Worm (Caenorhabditis elegans) whole organism, mixed stage, embryonic: ENCODE results near the gene hpl-2.

Source experiments
- ces-1 ChIP-seq: fragments of 150-350 bp; optimal IDR thresholded peaks from 2 replicates; lab custom pipeline; 2014; ENCODE audit warnings: missing biosample characterization, missing genetic modification reagents, missing genetic modification characterization
- elt-1 ChIP-seq: sonication (generic microtip); optimal IDR thresholded peaks from 2 replicates; lab custom pipeline; 2017; ENCODE audit warnings: missing genetic modification characterization, mild to moderate bottlenecking, missing compliant biosample characterization, antibody characterized with exemption, moderate library complexity, borderline replicate concordance; ENCODE audit not compliant: insufficient read depth
- nhr-12 ChIP-seq: fragments of 150-350 bp; optimal IDR thresholded peaks from 2 replicates; lab custom pipeline; 2014; ENCODE audit warnings: missing biosample characterization, missing genetic modification characterization
- nhr-237 ChIP-seq: fragments of 150-350 bp; optimal IDR thresholded peaks from 2 replicates; lab custom pipeline; 2014; ENCODE audit warnings: missing biosample characterization, missing genetic modification characterization
- nhr-28 ChIP-seq: fragments of 150-350 bp; optimal IDR thresholded peaks from 2 replicates; lab custom pipeline; 2014; ENCODE audit warnings: missing biosample characterization, missing genetic modification characterization
- pha-4 ChIP-seq: fragments of 150-350 bp; optimal IDR thresholded peaks from 2 replicates; lab custom pipeline; 2018; ENCODE audit warnings: missing biosample characterization, missing genetic modification reagents, missing genetic modification characterization
- snpc-4 ChIP-seq: fragments of 150-350 bp; optimal IDR thresholded peaks from 2 replicates; lab custom pipeline; 2014; ENCODE audit warnings: missing biosample characterization, missing genetic modification characterization

DNA sequence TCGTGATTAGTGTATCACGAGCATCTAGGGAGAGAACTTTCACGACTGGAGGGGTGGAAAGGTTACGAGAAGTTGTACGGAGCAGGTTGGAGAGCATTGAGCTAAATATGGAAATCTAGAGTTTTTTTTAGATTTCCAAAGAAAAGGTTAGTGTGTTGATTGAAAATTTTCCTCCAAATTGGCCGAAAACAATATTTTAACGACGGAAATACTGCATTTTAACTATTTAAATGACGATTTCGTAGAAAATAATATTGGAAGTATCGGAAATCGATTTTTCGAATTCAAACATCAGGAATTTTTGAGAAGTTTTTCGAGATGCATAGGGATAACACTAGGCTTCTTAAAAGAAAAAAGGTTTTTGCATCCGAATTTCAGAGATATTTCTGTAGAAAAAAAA is 3.1 kb upstream of the hpl-2 start, which contains the start of gene K01G5.10:
- TF ChIP-seq nhr-237 (tag; lab: Kevin White, UChicago) = no peak
- no peak for TF ChIP-seq snpc-4 (tag; lab: Kevin White, UChicago)
- TF ChIP-seq pha-4 (tag; lab: Kevin White, UChicago) = no peak
- no peak for TF ChIP-seq nhr-12 (tag; lab: Kevin White, UChicago)
- no peak for TF ChIP-seq elt-1 (tag; lab: Kevin White, UChicago)
- TF ChIP-seq ces-1 (GFP tag; lab: Kevin White, UChicago) = no peak
- no peak for TF ChIP-seq nhr-28 (tag; lab: Kevin White, UChicago)
